Worm (Caenorhabditis elegans): ENCODE results near the gene str-187.

ce11 chrIV:17269702-17270101, 4.3 kb downstream of the str-187 start:
- TF ChIP-seq klf-2 (GFP tag; conservative IDR thresholded peaks at IDR 0.05) (no peak), cog-1 (tag; optimal IDR thresholded peaks at IDR 0.05) (peak; percentile 22), T22C8.4 (GFP tag; IDR thresholded peaks at IDR 0.05) (no peak), flt-1 (GFP tag; IDR thresholded peaks at IDR 0.05) (no peak)

Data from whole organism, midembryonic.